Worm (Caenorhabditis elegans): ENCODE results near the gene pgph-2.

pgph-2 gene

ce11 chrV:5722093-5722492 is 42.8 kb upstream of the pgph-2 start:
- no peak for TF ChIP-seq hlh-8 (tag; optimal IDR thresholded peaks at IDR 0.05)
- TF ChIP-seq hlh-30 (tag; optimal IDR thresholded peaks at IDR 0.05; ENCODE audit: insufficient read depth) = no peak
- no peak for TF ChIP-seq ceh-19 (GFP tag; optimal IDR thresholded peaks at IDR 0.05)
- TF ChIP-seq nhr-232 (tag; optimal IDR thresholded peaks at IDR 0.05) = no peak
- no peak for TF ChIP-seq ama-1 (optimal IDR thresholded peaks at IDR 0.05)
- no peak for TF ChIP-seq ceh-2 (tag; optimal IDR thresholded peaks at IDR 0.05)

ce11 chrV:5724395-5724794 is 40.5 kb upstream of the pgph-2 start:
- TF ChIP-seq ceh-24 (tag; optimal IDR thresholded peaks at IDR 0.05) (no peak), pax-1 (tag; optimal IDR thresholded peaks at IDR 0.05) (no peak), hlh-13 (GFP tag; optimal IDR thresholded peaks at IDR 0.05) (no peak), pat-9 (tag; optimal IDR thresholded peaks at IDR 0.05) (no peak), ceh-2 (tag; optimal IDR thresholded peaks at IDR 0.05) (no peak)

- TF ChIP-seq T23F11.4 (GFP tag; optimal IDR thresholded peaks at IDR 0.05) = no peak
- TF ChIP-seq Y22D7AL.16 (tag; optimal IDR thresholded peaks at IDR 0.05) = no peak
- no peak for TF ChIP-seq pat-9 (tag; optimal IDR thresholded peaks at IDR 0.05)
- no peak for TF ChIP-seq fkh-10 (GFP tag; optimal IDR thresholded peaks at IDR 0.05)
- no peak for TF ChIP-seq pqm-1 (tag; optimal IDR thresholded peaks at IDR 0.05)
- TF ChIP-seq ceh-31 (tag; optimal IDR thresholded peaks at IDR 0.05) = no peak
- TF ChIP-seq fkh-6 (tag; optimal IDR thresholded peaks at IDR 0.05) = no peak
- TF ChIP-seq pha-4 (tag; optimal IDR thresholded peaks at IDR 0.05) = no peak
- TF ChIP-seq ama-1 (optimal IDR thresholded peaks at IDR 0.05) = no peak
- no peak for TF ChIP-seq npax-4 (tag; optimal IDR thresholded peaks at IDR 0.05)
- TF ChIP-seq hlh-8 (tag; optimal IDR thresholded peaks at IDR 0.05) = no peak
- TF ChIP-seq unc-86 (tag; optimal IDR thresholded peaks at IDR 0.05) = no peak
- no peak for TF ChIP-seq sdc-2 (tag; optimal IDR thresholded peaks at IDR 0.05)
- no peak for TF ChIP-seq madf-2 (tag; optimal IDR thresholded peaks at IDR 0.05)
- TF ChIP-seq sox-4 (tag; optimal IDR thresholded peaks at IDR 0.05) = no peak
- TF ChIP-seq unc-3 (GFP tag; conservative IDR thresholded peaks at IDR 0.05) = no peak
- no peak for TF ChIP-seq unc-3 (tag; optimal IDR thresholded peaks at IDR 0.05)
- no peak for TF ChIP-seq pros-1 (tag; optimal IDR thresholded peaks at IDR 0.05)
- TF ChIP-seq eyg-1 (tag; optimal IDR thresholded peaks at IDR 0.05) = no peak
- TF ChIP-seq tbx-7 (tag; optimal IDR thresholded peaks at IDR 0.05) = no peak
- TF ChIP-seq elt-4 (tag; optimal IDR thresholded peaks at IDR 0.05) = no peak
These were observed 38.5 kb upstream of the pgph-2 start, which contains the start of gene K09H11.4 for ce11 chrV:5726463-5726862. TSS of gene K09H11.4 (minus strand) at chrV:5726563.

- no peak for TF ChIP-seq fax-1 (tag; optimal IDR thresholded peaks at IDR 0.05)
- no peak for TF ChIP-seq ceh-48 (tag; optimal IDR thresholded peaks at IDR 0.05)
- TF ChIP-seq ahr-1 (tag; optimal IDR thresholded peaks at IDR 0.05) = no peak
- TF ChIP-seq unc-42 (tag; optimal IDR thresholded peaks at IDR 0.05) = no peak
- no peak for TF ChIP-seq ceh-30 (tag; optimal IDR thresholded peaks at IDR 0.05)
- no peak for TF ChIP-seq ttx-3 (tag; optimal IDR thresholded peaks at IDR 0.05)
- TF ChIP-seq ceh-45 (GFP tag; IDR thresholded peaks at IDR 0.05) = no peak
- TF ChIP-seq sox-2 (GFP tag; IDR thresholded peaks at IDR 0.05) = no peak
- no peak for TF ChIP-seq hlh-6 (tag; optimal IDR thresholded peaks at IDR 0.05)
- no peak for TF ChIP-seq pha-4 (tag; optimal IDR thresholded peaks at IDR 0.05)
- no peak for TF ChIP-seq eyg-1 (tag; optimal IDR thresholded peaks at IDR 0.05)
- no peak for TF ChIP-seq che-1 (tag; optimal IDR thresholded peaks at IDR 0.05)
- no peak for TF ChIP-seq C38D4.7 (GFP tag; optimal IDR thresholded peaks at IDR 0.05)
- no peak for TF ChIP-seq dve-1 (tag; optimal IDR thresholded peaks at IDR 0.05)
- no peak for TF ChIP-seq ceh-6 (GFP tag; optimal IDR thresholded peaks at IDR 0.05)
- no peak for TF ChIP-seq fkh-10 (GFP tag; optimal IDR thresholded peaks at IDR 0.05)
- no peak for TF ChIP-seq ceh-24 (tag; optimal IDR thresholded peaks at IDR 0.05)
These were observed 34.1 kb upstream of the pgph-2 start, which contains the start of gene K09H11.15 for ce11 chrV:5730783-5731182. TSS of gene K09H11.15 (minus strand) at chrV:5730883.
